Worm (Caenorhabditis elegans) whole organism, L1 larva: ENCODE results near the gene T10D4.7.

Source experiments
- C04F5.9 ChIP-seq: sonication (generic microtip); optimal IDR thresholded peaks from 2 replicates; lab custom pipeline; 2016; ENCODE audit warnings: missing genetic modification characterization, missing compliant biosample characterization
- C16A3.4 ChIP-seq: fragments of 150-350 bp; optimal IDR thresholded peaks from 2 replicates; lab custom pipeline; 2014; ENCODE audit warnings: missing biosample characterization, missing genetic modification characterization
- aly-2 ChIP-seq: fragments of 150-350 bp; optimal IDR thresholded peaks from 2 replicates; lab custom pipeline; 2014; ENCODE audit warnings: missing biosample characterization, missing genetic modification characterization
- blmp-1 ChIP-seq: fragments of 150-350 bp; optimal IDR thresholded peaks from 2 replicates; lab custom pipeline; 2014; ENCODE audit warnings: missing biosample characterization, missing genetic modification characterization
- ceh-82 ChIP-seq, 3 experiments: fragments of 150-350 bp in 1 of 3; sonication (generic microtip) in 2 of 3; optimal IDR thresholded peaks; 2 replicates each; lab custom pipeline; 2014 to 2017; ENCODE audit warnings: missing biosample characterization in 3 of 3, missing genetic modification characterization in 3 of 3
- ceh-88 ChIP-seq: fragments of 200-800 bp; sonication (Bioruptor generic); IDR thresholded peaks from 2 replicates; pipeline ENCODE4 v1.3.6; 2022; ENCODE audit warnings: missing genetic modification characterization, missing compliant biosample characterization
- efl-1 ChIP-seq, 4 experiments: fragments of 150-350 bp; optimal IDR thresholded peaks in 3 of 4; peaks in 1 of 4; 1 replicate in 1 of 4; 2 replicates in 3 of 4; lab custom pipeline; 2014; ENCODE audit warnings: missing biosample characterization in 2 of 4, missing genetic modification characterization in 2 of 4, missing genetic modification reagents in 2 of 4
- egl-13 ChIP-seq: sonication (generic microtip); optimal IDR thresholded peaks from 2 replicates; lab custom pipeline; 2016; ENCODE audit warnings: missing genotype, missing genetic modification reagents, missing genetic modification characterization, missing compliant biosample characterization
- elt-2 ChIP-seq: sonication (generic microtip); optimal IDR thresholded peaks from 2 replicates; lab custom pipeline; 2016; ENCODE audit warnings: missing genetic modification characterization, mild to moderate bottlenecking, inconsistent platforms, missing compliant biosample characterization, missing genetic modification reagents
- fkh-10 ChIP-seq: sonication (generic microtip); optimal IDR thresholded peaks from 2 replicates; lab custom pipeline; 2017; ENCODE audit warnings: missing biosample characterization, missing genetic modification reagents, missing genetic modification characterization
- fkh-8 ChIP-seq: sonication (generic microtip); optimal IDR thresholded peaks from 2 replicates; lab custom pipeline; 2016; ENCODE audit warnings: mild to moderate bottlenecking, missing genetic modification characterization, missing compliant biosample characterization
- fos-1 ChIP-seq: fragments of 150-350 bp; optimal IDR thresholded peaks from 2 replicates; lab custom pipeline; 2014; ENCODE audit warnings: missing biosample characterization, missing genetic modification characterization
- grh-1 ChIP-seq: fragments of 200-800 bp; sonication (Bioruptor generic); IDR thresholded peaks from 2 replicates; pipeline ENCODE4 v1.3.6; 2022; ENCODE audit warnings: missing genetic modification reagents, missing genetic modification characterization, missing compliant biosample characterization
- hlh-4 ChIP-seq: sonication (generic microtip); optimal IDR thresholded peaks from 2 replicates; lab custom pipeline; 2016; ENCODE audit warnings: mild to moderate bottlenecking, missing genetic modification characterization, missing compliant biosample characterization
- jun-1 ChIP-seq: fragments of 150-350 bp; optimal IDR thresholded peaks from 2 replicates; lab custom pipeline; 2014; ENCODE audit warnings: missing biosample characterization, missing genetic modification reagents, missing genetic modification characterization
- lir-3 ChIP-seq: sonication (generic microtip); optimal IDR thresholded peaks from 2 replicates; lab custom pipeline; 2016; ENCODE audit warnings: mild to moderate bottlenecking, missing genetic modification characterization, moderate library complexity, missing compliant biosample characterization; ENCODE audit not compliant: poor library complexity
- lsy-2 ChIP-seq, 2 experiments: fragments of 150-350 bp; optimal IDR thresholded peaks; 2 replicates each; lab custom pipeline; 2014; ENCODE audit warnings: missing biosample characterization in 2 of 2, missing genetic modification characterization in 2 of 2
- mab-9 ChIP-seq: fragments of 200-800 bp; sonication (Bioruptor generic); IDR thresholded peaks from 2 replicates; pipeline ENCODE4 v1.3.6; 2022; ENCODE audit warnings: missing genetic modification reagents, missing genetic modification characterization, missing compliant biosample characterization
- mdl-1 ChIP-seq, 2 experiments: fragments of 150-350 bp; optimal IDR thresholded peaks; 2 replicates each; lab custom pipeline; 2014 to 2017; ENCODE audit warnings: missing biosample characterization in 2 of 2, missing genetic modification characterization in 2 of 2, inconsistent platforms in 1 of 2
- mep-1 ChIP-seq: fragments of 150-350 bp; optimal IDR thresholded peaks from 2 replicates; lab custom pipeline; 2014; ENCODE audit warnings: missing biosample characterization, missing genetic modification characterization
- nhr-12 ChIP-seq: sonication (generic microtip); optimal IDR thresholded peaks from 2 replicates; lab custom pipeline; 2017; ENCODE audit warnings: missing biosample characterization, missing genetic modification characterization
- nhr-20 ChIP-seq: sonication (generic microtip); optimal IDR thresholded peaks from 2 replicates; lab custom pipeline; 2016; ENCODE audit warnings: mild to moderate bottlenecking, missing genetic modification characterization, missing compliant biosample characterization
- nhr-76 ChIP-seq: sonication (generic microtip); optimal IDR thresholded peaks from 2 replicates; lab custom pipeline; 2017; ENCODE audit warnings: missing biosample characterization, missing genetic modification characterization
- nhr-85 ChIP-seq: sonication (generic microtip); peaks from one replicate; lab custom pipeline; 2016; ENCODE audit warnings: missing genetic modification characterization, inconsistent platforms, missing compliant biosample characterization
- pax-3 ChIP-seq: fragments of 200-800 bp; sonication (Bioruptor generic); optimal IDR thresholded peaks from 2 replicates; lab custom pipeline; 2018; ENCODE audit warnings: mild to moderate bottlenecking, missing genetic modification characterization, moderate library complexity, missing compliant biosample characterization
- skn-1 ChIP-seq: fragments of 150-350 bp; optimal IDR thresholded peaks from 2 replicates; lab custom pipeline; 2014; ENCODE audit warnings: missing biosample characterization, missing genetic modification characterization
- sup-37 ChIP-seq: fragments of 200-800 bp; sonication (Bioruptor generic); optimal IDR thresholded peaks from 2 replicates; lab custom pipeline; 2018; ENCODE audit warnings: mild to moderate bottlenecking, missing genetic modification characterization, missing compliant biosample characterization
- swsn-7 ChIP-seq: sonication (generic microtip); optimal IDR thresholded peaks from 2 replicates; lab custom pipeline; 2016; ENCODE audit warnings: missing genetic modification characterization, missing compliant biosample characterization
- tbx-2 ChIP-seq: sonication (generic microtip); optimal IDR thresholded peaks from 2 replicates; lab custom pipeline; 2016; ENCODE audit warnings: missing genetic modification characterization, missing compliant biosample characterization
- unc-30 ChIP-seq: sonication (generic microtip); optimal IDR thresholded peaks from 2 replicates; lab custom pipeline; 2017; ENCODE audit warnings: missing biosample characterization, missing genetic modification characterization
- unc-86 ChIP-seq: sonication (generic microtip); optimal IDR thresholded peaks from 2 replicates; lab custom pipeline; 2016; ENCODE audit warnings: missing genetic modification characterization, missing compliant biosample characterization
- xbp-1 ChIP-seq: sonication (generic microtip); optimal IDR thresholded peaks from 2 replicates; lab custom pipeline; 2016; ENCODE audit warnings: missing genetic modification characterization, missing compliant biosample characterization
- zag-1 ChIP-seq: fragments of 150-350 bp; optimal IDR thresholded peaks from 2 replicates; lab custom pipeline; 2014; ENCODE audit warnings: missing biosample characterization, missing genetic modification characterization
- ztf-11 ChIP-seq, 2 experiments: sonication (generic microtip); optimal IDR thresholded peaks; 2 replicates each; lab custom pipeline; 2016 to 2017; ENCODE audit warnings: missing genetic modification characterization in 2 of 2, missing biosample characterization in 1 of 2, missing compliant biosample characterization in 1 of 2
- ztf-4 ChIP-seq: fragments of 150-350 bp; optimal IDR thresholded peaks from 2 replicates; lab custom pipeline; 2014; ENCODE audit warnings: missing biosample characterization, missing genetic modification characterization

The T10D4.7 gene

ce11 chrII:3087134-3087533 is 30.4 kb upstream of the T10D4.7 start:
- TF ChIP-seq efl-1 (optimal IDR thresholded peaks at IDR 0.05; lab: Kevin White, UChicago), result no peak
- TF ChIP-seq efl-1 (GFP tag; optimal IDR thresholded peaks at IDR 0.05 in 1 of 2; lab: Kevin White, UChicago), result peak in 1 of 2 experiments; percentile 27
- TF ChIP-seq ztf-11 (tag; optimal IDR thresholded peaks at IDR 0.05; lab: Kevin White, UChicago), result no peak
- TF ChIP-seq, all 84 proteins: peak for 1

ce11 chrII:3091268-3091667 is 26.3 kb upstream of the T10D4.7 start, which contains the start of gene srg-21:
TSS of gene srg-21 (minus strand) at chrII:3091368.
- TF ChIP-seq efl-1 (optimal IDR thresholded peaks at IDR 0.05; lab: Kevin White, UChicago) (no peak), efl-1 (GFP tag; optimal IDR thresholded peaks at IDR 0.05 in 1 of 2; lab: Kevin White, UChicago) (peak in 1 of 2 experiments; percentile 4), fkh-10 (GFP tag; lab: Kevin White, UChicago) (no peak)

ce11 chrII:3093352-3093751 is 24.2 kb upstream of the T10D4.7 start, which contains the start of gene srg-22:
TSS of gene srg-22 (minus strand) at chrII:3093452.
- peak; percentile 7 for TF ChIP-seq hlh-4 (tag; lab: Kevin White, UChicago)
- no peak for TF ChIP-seq swsn-7

- no peak for TF ChIP-seq mdl-1 (tag; optimal IDR thresholded peaks at IDR 0.05; lab: Kevin White, UChicago)
- no peak for TF ChIP-seq xbp-1 (tag; lab: Kevin White, UChicago)
- no peak for TF ChIP-seq egl-13 (tag; lab: Kevin White, UChicago)
- TF ChIP-seq nhr-12 (tag; lab: Kevin White, UChicago), result no peak
- TF ChIP-seq fkh-10 (GFP tag; lab: Kevin White, UChicago), result no peak
- no peak for TF ChIP-seq fos-1 (tag; lab: Kevin White, UChicago)
- TF ChIP-seq mep-1 (tag; lab: Kevin White, UChicago), result no peak
- no peak for TF ChIP-seq sup-37 (GFP tag; lab: Kevin White, UChicago)
- no peak for TF ChIP-seq lsy-2 (tag; optimal IDR thresholded peaks at IDR 0.05; lab: Kevin White, UChicago)
- TF ChIP-seq C16A3.4 (tag; lab: Kevin White, UChicago), result no peak
- no peak for TF ChIP-seq jun-1 (tag; lab: Kevin White, UChicago)
- TF ChIP-seq efl-1 (optimal IDR thresholded peaks at IDR 0.05; lab: Kevin White, UChicago), result no peak
- TF ChIP-seq efl-1 (GFP tag; optimal IDR thresholded peaks at IDR 0.05 in 1 of 2; lab: Kevin White, UChicago), result no peak
- TF ChIP-seq ceh-82 (tag; optimal IDR thresholded peaks at IDR 0.05; lab: Kevin White, UChicago), result no peak
- no peak for TF ChIP-seq nhr-85 (tag; lab: Kevin White, UChicago)
- TF ChIP-seq, all 84 proteins: peak for 0
Observed at ce11 chrII:3096060-3096459, 21.5 kb upstream of the T10D4.7 start, which contains the start of gene srg-23. TSS of gene srg-23 (minus strand) at chrII:3096160.

ce11 chrII:3096857-3097256 is 20.7 kb upstream of the T10D4.7 start, which contains the start of gene Y25C1A.14:
TSS of gene Y25C1A.14 (minus strand) at chrII:3096957.
- no peak for TF ChIP-seq nhr-76 (tag; lab: Kevin White, UChicago)
- no peak for TF ChIP-seq nhr-20
- no peak for TF ChIP-seq C04F5.9 (tag; lab: Kevin White, UChicago)
- no peak for TF ChIP-seq grh-1 (GFP tag; lab: Robert Waterston, UW)
- no peak for TF ChIP-seq zag-1
- TF ChIP-seq mdl-1 (tag; optimal IDR thresholded peaks at IDR 0.05; lab: Kevin White, UChicago), result no peak
- no peak for TF ChIP-seq ztf-4 (tag; lab: Kevin White, UChicago)
- no peak for TF ChIP-seq unc-30
- TF ChIP-seq ceh-88, result no peak
- no peak for TF ChIP-seq skn-1 (tag; lab: Kevin White, UChicago)
- no peak for TF ChIP-seq fkh-8
- no peak for TF ChIP-seq xbp-1 (tag; lab: Kevin White, UChicago)
- no peak for TF ChIP-seq tbx-2 (tag; lab: Kevin White, UChicago)
- TF ChIP-seq, all 84 proteins: peak for 0

- TF ChIP-seq unc-86 (tag; lab: Kevin White, UChicago) (no peak), blmp-1 (no peak), pax-3 (tag; lab: Kevin White, UChicago) (no peak), aly-2 (no peak), tbx-2 (tag; lab: Kevin White, UChicago) (no peak), elt-2 (tag; lab: Kevin White, UChicago) (no peak), lir-3 (tag; lab: Kevin White, UChicago) (no peak), ceh-88 (no peak), mab-9 (GFP tag; lab: Robert Waterston, UW) (no peak)
- TF ChIP-seq, all 84 proteins: peak for 0
Observed at ce11 chrII:3100546-3100945, 17.0 kb upstream of the T10D4.7 start, which contains the start of gene srg-24. TSS of gene srg-24 (minus strand) at chrII:3100646.
